Worm (Caenorhabditis elegans): ENCODE results near the gene acs-2.

Gene acs-2

DNA sequence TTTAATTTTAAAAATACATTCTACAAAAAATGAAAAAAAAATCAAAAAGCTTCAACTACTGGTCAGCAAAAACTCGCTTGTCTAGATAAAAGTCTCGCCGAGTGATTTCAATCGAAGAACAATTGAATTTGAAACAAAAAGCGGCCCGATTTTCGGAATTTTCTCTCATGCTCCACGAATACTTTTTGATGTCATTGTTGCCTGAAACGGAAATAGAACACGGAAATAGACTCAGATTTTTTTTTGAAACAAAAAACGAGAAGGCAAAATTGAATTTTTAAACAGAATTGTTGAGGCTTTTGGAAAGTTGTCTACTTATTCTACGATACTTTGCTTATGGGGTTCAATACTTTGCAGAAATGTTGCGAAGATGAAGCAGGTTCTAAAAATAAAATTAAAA lies 3.7 kb upstream of the acs-2 start:
- TF ChIP-seq daf-12 (tag; optimal IDR thresholded peaks at IDR 0.05), result no peak
- no peak for TF ChIP-seq elt-3 (tag; optimal IDR thresholded peaks at IDR 0.05)
- TF ChIP-seq sea-2 (GFP tag; optimal IDR thresholded peaks at IDR 0.05), result no peak
- TF ChIP-seq ceh-82 (tag; optimal IDR thresholded peaks at IDR 0.05), result no peak
- TF ChIP-seq fkh-10 (GFP tag; optimal IDR thresholded peaks at IDR 0.05), result peak; percentile 80
- TF ChIP-seq lin-39 (tag; optimal IDR thresholded peaks at IDR 0.05), result no peak

DNA sequence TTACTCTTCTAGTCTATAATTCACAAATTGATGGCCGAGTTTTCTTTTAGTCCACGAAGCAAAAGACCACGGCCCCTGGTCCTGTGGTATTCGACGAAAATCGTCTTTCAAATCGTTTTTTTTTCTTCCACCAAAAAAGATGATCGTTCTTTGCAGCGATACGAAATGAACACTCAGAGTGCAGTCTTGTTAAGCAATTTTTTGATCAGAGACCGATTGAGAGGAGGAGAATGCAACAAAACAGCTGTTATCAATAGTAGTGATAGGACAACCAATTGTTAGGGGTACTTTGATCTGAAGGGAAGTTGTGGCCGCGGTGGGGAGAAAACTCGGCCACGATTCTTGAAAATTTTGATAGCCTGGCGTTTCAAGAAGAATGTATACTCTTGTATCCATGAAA lies 3.2 kb upstream of the acs-2 start:
- TF ChIP-seq R02D3.7 (tag; optimal IDR thresholded peaks at IDR 0.05) (peak; percentile 37), elt-2 (tag; optimal IDR thresholded peaks at IDR 0.05) (peak; percentile 71), nfya-1 (tag; optimal IDR thresholded peaks at IDR 0.05; ENCODE audit: insufficient read depth) (peak; percentile 30), jun-1 (tag; optimal IDR thresholded peaks at IDR 0.05) (peak; percentile 60), nhr-23 (tag; optimal IDR thresholded peaks at IDR 0.05) (peak; percentile 31), ceh-16 (tag; optimal IDR thresholded peaks at IDR 0.05) (no peak), ama-1 (optimal IDR thresholded peaks at IDR 0.05) (peak; percentile 27), pha-4 (tag; optimal IDR thresholded peaks at IDR 0.05) (peak; percentile 66), fkh-10 (GFP tag; optimal IDR thresholded peaks at IDR 0.05) (no peak), unc-62 (GFP tag; optimal IDR thresholded peaks at IDR 0.05) (no peak), nhr-43 (tag; optimal IDR thresholded peaks at IDR 0.05; ENCODE audit: poor library complexity, severe bottlenecking) (peak; percentile 71), pqm-1 (tag; optimal IDR thresholded peaks at IDR 0.05) (peak; percentile 84), ceh-82 (tag; optimal IDR thresholded peaks at IDR 0.05) (no peak)

DNA sequence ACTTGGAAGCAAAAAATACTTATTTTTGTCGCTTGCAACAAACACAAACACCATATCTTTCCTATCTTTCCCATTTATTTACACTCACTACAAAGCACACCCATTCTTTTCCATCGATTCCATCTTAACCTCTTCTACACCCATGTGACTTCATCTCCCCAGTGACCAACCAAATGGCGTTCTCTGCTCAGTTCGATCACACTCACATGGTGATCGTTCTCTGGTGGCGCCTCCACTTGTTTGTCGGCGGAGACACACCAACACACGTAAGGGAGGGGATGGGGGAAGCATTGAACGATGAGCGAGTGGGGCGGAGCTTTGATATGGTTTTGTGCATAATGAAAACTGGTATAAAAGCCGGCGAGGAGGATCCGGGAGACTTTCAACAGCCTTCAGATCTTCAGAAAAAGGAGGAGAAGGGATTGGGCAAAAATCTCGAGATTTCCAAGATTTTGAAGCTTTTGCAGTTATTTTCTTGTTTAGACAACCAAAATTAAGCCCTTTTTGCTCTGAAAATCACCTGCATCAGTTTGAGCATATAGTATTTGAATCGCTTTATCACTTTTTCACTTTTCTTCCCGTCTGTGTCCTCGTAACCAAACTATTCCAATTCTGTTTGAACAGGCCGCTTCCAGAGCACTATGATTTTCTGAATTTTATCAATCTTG lies 549 bp upstream of the acs-2 start:
- TF ChIP-seq unc-62 (GFP tag; optimal IDR thresholded peaks at IDR 0.05) (peak; percentile 19), ZK546.5 (tag; optimal IDR thresholded peaks at IDR 0.05) (no peak), nhr-77 (tag; optimal IDR thresholded peaks at IDR 0.05) (no peak), sea-2 (GFP tag; optimal IDR thresholded peaks at IDR 0.05) (no peak), ceh-28 (tag; optimal IDR thresholded peaks at IDR 0.05) (peak; percentile 40), eor-1 (tag; optimal IDR thresholded peaks at IDR 0.05) (no peak), nhr-28 (tag; optimal IDR thresholded peaks at IDR 0.05) (no peak), ztf-11 (tag; optimal IDR thresholded peaks at IDR 0.05) (no peak), R02D3.7 (tag; optimal IDR thresholded peaks at IDR 0.05) (no peak), snpc-4 (tag; optimal IDR thresholded peaks at IDR 0.05) (peak; percentile 82), lsy-12 (tag; optimal IDR thresholded peaks at IDR 0.05) (no peak), pqm-1 (tag; optimal IDR thresholded peaks at IDR 0.05) (peak; percentile 94), egl-5 (tag; optimal IDR thresholded peaks at IDR 0.05) (peak; percentile 86), nhr-25 (tag; optimal IDR thresholded peaks at IDR 0.05) (no peak), lin-39 (tag; optimal IDR thresholded peaks at IDR 0.05) (peak; percentile 96), nhr-237 (tag; optimal IDR thresholded peaks at IDR 0.05) (no peak), hmg-11 (tag; optimal IDR thresholded peaks at IDR 0.05) (peak; percentile 57), skn-1 (tag; optimal IDR thresholded peaks at IDR 0.05) (no peak), nhr-43 (tag; optimal IDR thresholded peaks at IDR 0.05; ENCODE audit: poor library complexity, severe bottlenecking) (peak; percentile 84), elt-1 (tag; optimal IDR thresholded peaks at IDR 0.05) (peak; percentile 77), ceh-9 (tag; optimal IDR thresholded peaks at IDR 0.05) (no peak), pha-4 (tag; optimal IDR thresholded peaks at IDR 0.05) (peak; percentile 87), jun-1 (tag; optimal IDR thresholded peaks at IDR 0.05) (peak; percentile 85), fkh-2 (tag; optimal IDR thresholded peaks at IDR 0.05) (no peak), nhr-76 (tag; optimal IDR thresholded peaks at IDR 0.05) (no peak), nhr-11 (tag; optimal IDR thresholded peaks at IDR 0.05) (peak; percentile 70), nhr-23 (tag; optimal IDR thresholded peaks at IDR 0.05) (no peak), nfya-1 (tag; optimal IDR thresholded peaks at IDR 0.05; ENCODE audit: insufficient read depth) (peak; percentile 82), mdl-1 (tag; optimal IDR thresholded peaks at IDR 0.05) (peak; percentile 82), elt-2 (tag; optimal IDR thresholded peaks at IDR 0.05) (peak; percentile 78), ceh-16 (tag; optimal IDR thresholded peaks at IDR 0.05) (no peak), lin-15B (tag; optimal IDR thresholded peaks at IDR 0.05) (peak; percentile 9), tbx-2 (tag; optimal IDR thresholded peaks at IDR 0.05) (no peak), ama-1 (optimal IDR thresholded peaks at IDR 0.05) (peak; percentile 96)
